Fruit fly (Drosophila melanogaster) whole organism, pupa: ENCODE measurements around the gene CheA87a.

Experiments used
- CG17806 ChIP-seq: fragments of 200-800 bp; sonication (Bioruptor generic); optimal IDR thresholded peaks from 2 replicates; lab custom pipeline; 2018; ENCODE audit warnings: missing biosample characterization, mild to moderate bottlenecking, missing genetic modification characterization, moderate library complexity
- CG4496 ChIP-seq: fragments of 200-800 bp; sonication (Bioruptor generic); IDR thresholded peaks from 3 replicates; pipeline ENCODE4 v1.3.6; 2022; ENCODE audit warnings: missing biosample characterization, missing genetic modification characterization
- CG8301 ChIP-seq: fragments of 200-800 bp; sonication (Bioruptor generic); optimal IDR thresholded peaks from 2 replicates; lab custom pipeline; 2018; ENCODE audit warnings: missing biosample characterization, mild to moderate bottlenecking, missing genetic modification characterization
- D1 ChIP-seq: fragments of 200-800 bp; sonication (Bioruptor generic); optimal IDR thresholded peaks from 2 replicates; lab custom pipeline; 2018; ENCODE audit warnings: missing biosample characterization, mild to moderate bottlenecking, missing genetic modification characterization, moderate library complexity

DNA sequence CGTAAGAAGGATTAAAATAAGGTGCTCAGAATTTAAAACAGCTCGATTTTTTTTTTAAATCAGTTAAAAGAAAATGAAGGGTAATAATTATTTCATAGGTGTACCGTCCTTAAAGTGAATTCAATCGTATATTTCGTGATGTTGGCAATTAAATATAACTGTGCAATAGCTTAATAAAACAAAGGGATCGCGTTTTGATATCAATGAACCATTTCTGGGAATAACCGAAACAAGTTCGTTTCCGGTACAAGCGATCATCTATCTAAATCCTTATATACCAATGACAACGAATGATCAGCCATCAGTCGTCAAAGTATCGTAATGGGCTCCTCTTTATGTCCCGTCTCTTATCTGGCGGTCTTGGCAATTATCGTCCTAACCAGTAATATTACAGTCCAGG is at the start of gene CheA87a:
- TF ChIP-seq CG8301 (tag; lab: Kevin White, UChicago) (no peak), CG4496 (GFP tag; lab: Robert Waterston, UW) (no peak), D1 (tag; lab: Kevin White, UChicago) (no peak), CG17806 (tag; lab: Kevin White, UChicago) (no peak)
